Worm (Caenorhabditis elegans) whole organism, L3 larva: ENCODE results near the gene F23A7.3.
"Not testable (repeated sequence)": the region's sequence is repeated elsewhere in the genome, so short reads cannot be mapped to it uniquely, and the experiment has no call there.

Source experiments
- aly-2 ChIP-seq: fragments of 150-350 bp; optimal IDR thresholded peaks from 2 replicates; lab custom pipeline; 2014; ENCODE audit warnings: missing biosample characterization, missing genetic modification characterization
- ceh-28 ChIP-seq: fragments of 150-350 bp; optimal IDR thresholded peaks from 2 replicates; lab custom pipeline; 2014; ENCODE audit warnings: missing biosample characterization, missing genetic modification reagents, missing genetic modification characterization
- elt-2 ChIP-seq: sonication (generic microtip); optimal IDR thresholded peaks from 2 replicates; lab custom pipeline; 2016; ENCODE audit warnings: missing genetic modification reagents, mild to moderate bottlenecking, missing genetic modification characterization, missing compliant biosample characterization
- lin-15B ChIP-seq: fragments of 150-350 bp; optimal IDR thresholded peaks from 2 replicates; lab custom pipeline; 2014; ENCODE audit warnings: missing biosample characterization, missing genetic modification characterization
- mdl-1 ChIP-seq: fragments of 150-350 bp; optimal IDR thresholded peaks from 2 replicates; lab custom pipeline; 2014; ENCODE audit warnings: missing biosample characterization, missing genetic modification characterization
- nhr-12 ChIP-seq: fragments of 150-350 bp; optimal IDR thresholded peaks from 2 replicates; lab custom pipeline; 2014; ENCODE audit warnings: missing biosample characterization, missing genetic modification characterization
- nhr-77 ChIP-seq: fragments of 150-350 bp; optimal IDR thresholded peaks from 2 replicates; lab custom pipeline; 2014; ENCODE audit warnings: missing biosample characterization, missing genetic modification characterization
- ztf-4 ChIP-seq: fragments of 150-350 bp; optimal IDR thresholded peaks from 2 replicates; lab custom pipeline; 2014; ENCODE audit warnings: missing biosample characterization, missing genetic modification characterization

ce11 chrX:16212306-16212705, 7.5 kb upstream of the F23A7.3 start, which contains the start of gene F23A7.4:
- not testable (repeated sequence) for TF ChIP-seq nhr-77, lin-15B, ceh-28, mdl-1, aly-2, elt-2, nhr-12, ztf-4 (tag; lab: Kevin White, UChicago)
